Worm (Caenorhabditis elegans): ENCODE results near the gene M02A10.1.

M02A10.1 gene

DNA sequence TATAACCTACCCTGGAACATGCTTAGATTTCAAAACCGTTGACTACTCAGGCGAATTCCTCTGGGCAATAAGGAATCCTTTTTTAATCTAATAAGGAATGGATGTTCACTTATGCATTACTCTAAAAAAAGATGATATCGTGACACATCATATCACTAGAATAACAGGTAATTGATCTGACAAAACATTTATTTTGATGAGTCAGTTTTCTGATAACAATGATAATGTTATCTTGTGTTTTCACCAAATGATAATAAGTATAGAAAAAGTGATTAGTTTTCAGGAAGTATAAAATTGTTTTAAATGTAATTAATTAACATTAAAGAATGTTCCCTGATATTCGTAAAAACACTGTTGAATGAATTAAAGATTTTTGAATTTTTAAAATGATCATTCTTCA lies 22.5 kb downstream of the M02A10.1 start:
- TF ChIP-seq dao-5 (tag; optimal IDR thresholded peaks at IDR 0.05) (no peak), W03F9.2 (tag; optimal IDR thresholded peaks at IDR 0.05) (no peak), him-1 (tag; optimal IDR thresholded peaks at IDR 0.05) (no peak)

- TF ChIP-seq dao-5 (tag; optimal IDR thresholded peaks at IDR 0.05) (no peak), W03F9.2 (tag; optimal IDR thresholded peaks at IDR 0.05) (no peak), him-1 (tag; optimal IDR thresholded peaks at IDR 0.05) (no peak)
Observed at ce11 chrX:735572-735971, 29.0 kb downstream of the M02A10.1 start, which contains the start of gene npr-19. TSS of gene npr-19 (minus strand) at chrX:735672.

DNA sequence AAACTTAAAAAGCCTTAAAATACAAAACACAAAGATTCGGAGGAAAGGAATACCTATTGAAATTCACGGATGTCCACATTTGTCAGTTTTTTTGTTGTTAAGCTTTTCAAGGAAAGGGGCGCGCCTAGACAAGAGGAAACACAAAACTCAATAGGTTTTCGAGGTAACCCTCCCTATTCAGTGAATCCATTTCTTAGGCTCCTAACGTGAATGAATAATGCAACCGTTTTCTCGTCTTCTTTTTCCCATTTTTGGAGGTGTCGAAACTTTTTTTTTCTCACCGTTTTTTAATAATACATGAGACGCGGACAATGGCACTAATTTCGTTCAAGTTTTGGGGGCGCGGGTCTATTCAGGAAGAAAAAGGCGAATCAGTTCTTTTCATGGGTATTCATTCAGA lies 30.4 kb downstream of the M02A10.1 start:
- no peak for TF ChIP-seq W03F9.2 (tag; optimal IDR thresholded peaks at IDR 0.05)
- TF ChIP-seq him-1 (tag; optimal IDR thresholded peaks at IDR 0.05) = no peak
- no peak for TF ChIP-seq dao-5 (tag; optimal IDR thresholded peaks at IDR 0.05)

DNA sequence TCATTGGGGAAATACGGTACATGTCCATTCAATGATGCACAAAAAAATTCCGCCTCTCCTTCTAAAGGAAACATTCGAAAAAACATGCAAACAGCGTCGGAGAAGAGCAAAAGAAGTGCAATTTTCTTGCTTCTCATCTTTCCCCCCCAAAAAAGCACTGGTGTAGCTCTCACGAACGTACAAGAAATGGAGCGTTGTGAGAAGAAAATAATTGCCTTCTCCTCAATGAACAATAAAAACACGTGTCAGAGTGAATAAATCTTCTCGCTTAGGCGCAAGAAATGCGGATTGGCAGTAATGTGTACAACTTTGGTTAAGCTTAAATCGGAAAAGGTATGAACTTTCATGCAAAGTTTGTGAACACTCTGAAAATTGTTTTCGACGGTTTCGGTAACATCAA lies 41.7 kb downstream of the M02A10.1 start:
- no peak for TF ChIP-seq him-1 (tag; optimal IDR thresholded peaks at IDR 0.05)
- no peak for TF ChIP-seq dao-5 (tag; optimal IDR thresholded peaks at IDR 0.05)
- no peak for TF ChIP-seq W03F9.2 (tag; optimal IDR thresholded peaks at IDR 0.05)

Data from whole organism, L4/young adult.